Worm (Caenorhabditis elegans): ENCODE data around the gene ggtb-1.

Gene ggtb-1

DNA sequence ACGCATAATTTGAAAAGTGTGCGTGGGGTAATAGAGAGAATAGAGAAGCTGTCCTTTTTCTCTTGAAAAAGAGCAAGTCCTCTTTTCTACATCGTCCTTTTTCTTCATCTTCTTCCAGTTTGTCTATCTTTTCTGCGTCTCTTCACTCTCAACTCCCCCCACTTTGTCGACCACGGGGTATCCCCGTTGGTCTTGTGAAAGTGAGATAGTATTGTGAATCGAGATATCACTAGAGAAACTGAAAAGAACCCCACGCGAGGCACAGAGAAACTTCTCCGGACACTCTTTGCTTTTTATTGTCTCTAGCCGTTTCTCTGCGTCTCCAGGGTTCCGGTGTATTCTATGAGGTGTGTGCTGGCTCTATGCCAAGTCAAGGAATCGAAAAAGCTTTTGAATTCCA is 22.1 kb downstream of the ggtb-1 start (continued):
- TF ChIP-seq ceh-32 (tag; optimal IDR thresholded peaks at IDR 0.05; ENCODE audit: poor library complexity) (peak; percentile 43), nhr-76 (tag; optimal IDR thresholded peaks at IDR 0.05) (peak; percentile 54), fos-1 (tag; optimal IDR thresholded peaks at IDR 0.05) (peak; percentile 57)

DNA sequence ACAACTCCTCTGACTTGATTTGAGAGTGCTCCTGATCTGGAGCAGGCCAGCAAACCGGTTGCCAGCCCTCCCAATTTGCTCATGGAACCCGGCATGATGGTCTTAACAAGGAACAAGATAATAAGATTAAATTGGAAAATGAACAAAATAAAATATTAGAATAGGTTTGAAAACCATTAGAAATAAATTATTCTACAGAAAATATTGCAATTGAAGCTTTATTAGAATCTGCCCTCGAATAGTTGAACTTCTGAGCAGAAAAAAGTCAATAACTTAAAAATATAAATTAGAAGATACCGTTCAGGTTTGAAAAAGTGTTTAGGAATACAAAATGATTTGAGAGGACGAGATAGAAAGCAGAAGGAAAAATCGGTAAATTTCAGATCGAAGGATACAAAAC is 25.1 kb downstream of the ggtb-1 start, which contains the start of gene nuo-4:
Gene nuo-4 (minus strand): TSS at position 101 of the 400 bp plus-strand sequence.
- TF ChIP-seq spr-1 (tag; optimal IDR thresholded peaks at IDR 0.05), result no peak
- TF ChIP-seq ama-1 (optimal IDR thresholded peaks at IDR 0.05), result peak; percentile 28
- TF ChIP-seq pqm-1 (tag; optimal IDR thresholded peaks at IDR 0.05), result no peak
- no peak for TF ChIP-seq tra-1 (GFP tag; IDR thresholded peaks at IDR 0.05)
- TF ChIP-seq F49E8.2 (tag; optimal IDR thresholded peaks at IDR 0.05; ENCODE audit: borderline replicate concordance), result no peak
- TF ChIP-seq nhr-237 (tag; optimal IDR thresholded peaks at IDR 0.05), result no peak
- TF ChIP-seq T26A8.4 (GFP tag; IDR thresholded peaks at IDR 0.05), result no peak
- TF ChIP-seq dve-1 (tag; optimal IDR thresholded peaks at IDR 0.05; ENCODE audit: insufficient read depth), result no peak

DNA sequence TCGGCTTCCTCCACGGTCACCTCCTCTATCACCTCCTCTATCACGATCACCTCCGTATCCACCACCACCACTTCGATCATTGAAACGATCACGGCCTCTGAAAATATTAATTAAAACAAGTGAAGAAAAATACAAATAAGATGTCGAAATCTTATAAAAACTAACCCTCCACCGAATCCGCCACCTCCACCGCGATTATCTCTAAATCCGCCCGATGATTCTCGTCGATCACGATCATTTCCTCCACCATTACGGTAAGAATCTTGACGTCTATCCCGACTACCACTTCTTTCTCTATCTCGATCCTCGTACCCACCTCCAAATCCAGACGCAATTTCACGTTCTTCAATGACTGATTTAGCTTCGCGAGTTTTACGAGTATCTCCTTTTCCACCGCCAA is 25.7 kb downstream of the ggtb-1 start:
- no peak for TF ChIP-seq gei-8 (GFP tag; optimal IDR thresholded peaks at IDR 0.05)
- peak in 1 of 2 experiments; percentile 64 for TF ChIP-seq unc-62 (GFP tag; optimal IDR thresholded peaks at IDR 0.05 in 1 of 2)
- TF ChIP-seq unc-62 (tag; optimal IDR thresholded peaks at IDR 0.05), result no peak
- peak; percentile 66 for TF ChIP-seq aha-1 (tag)

DNA sequence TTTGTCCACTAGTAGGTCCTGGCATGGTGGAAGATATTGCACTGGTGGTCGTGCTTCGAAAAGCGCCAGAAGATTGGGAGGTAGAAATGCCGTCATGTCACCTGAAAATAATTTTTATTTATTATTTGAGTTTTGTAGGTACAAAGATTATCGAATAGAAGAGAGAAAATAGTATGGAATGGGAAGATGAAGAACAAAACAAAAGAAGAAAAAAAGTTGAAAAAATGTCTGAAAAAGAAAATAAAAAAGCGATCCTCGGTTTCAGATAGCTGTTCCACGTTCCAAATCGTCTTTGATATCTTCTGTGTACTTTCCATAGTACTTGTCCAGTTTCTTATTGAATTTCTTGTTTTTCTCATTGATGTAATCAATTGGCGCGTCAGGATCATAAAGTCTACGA is 27.5 kb downstream of the ggtb-1 start, which contains the start of gene rnp-7:
Gene rnp-7 (minus strand): TSS at position 101 of the 400 bp plus-strand sequence.
- TF ChIP-seq daf-12 (tag; optimal IDR thresholded peaks at IDR 0.05) (no peak), hif-1 (tag; optimal IDR thresholded peaks at IDR 0.05) (no peak), madf-9 (GFP tag; conservative IDR thresholded peaks at IDR 0.05) (no peak), nhr-42 (GFP tag; IDR thresholded peaks at IDR 0.05) (no peak), D1046.2 (GFP tag; IDR thresholded peaks at IDR 0.05) (no peak), ama-1 (optimal IDR thresholded peaks at IDR 0.05) (no peak), unc-130 (GFP tag; optimal IDR thresholded peaks at IDR 0.05) (no peak), mdl-1 (tag; optimal IDR thresholded peaks at IDR 0.05) (no peak), aly-2 (tag; optimal IDR thresholded peaks at IDR 0.05) (no peak), hlh-11 (tag; optimal IDR thresholded peaks at IDR 0.05) (no peak), ztf-7 (tag; optimal IDR thresholded peaks at IDR 0.05) (no peak), duxl-1 (tag; optimal IDR thresholded peaks at IDR 0.05; ENCODE audit: poor library complexity) (no peak), mes-2 (tag; optimal IDR thresholded peaks at IDR 0.05; ENCODE audit: poor library complexity, severe bottlenecking) (no peak), nhr-237 (tag; optimal IDR thresholded peaks at IDR 0.05) (no peak), nhr-102 (tag; optimal IDR thresholded peaks at IDR 0.05) (no peak), dpl-1 (GFP tag; optimal IDR thresholded peaks at IDR 0.05) (no peak), rbr-2 (tag; optimal IDR thresholded peaks at IDR 0.05) (no peak), Y5F2A.4 (GFP tag; optimal IDR thresholded peaks at IDR 0.05) (no peak)

DNA sequence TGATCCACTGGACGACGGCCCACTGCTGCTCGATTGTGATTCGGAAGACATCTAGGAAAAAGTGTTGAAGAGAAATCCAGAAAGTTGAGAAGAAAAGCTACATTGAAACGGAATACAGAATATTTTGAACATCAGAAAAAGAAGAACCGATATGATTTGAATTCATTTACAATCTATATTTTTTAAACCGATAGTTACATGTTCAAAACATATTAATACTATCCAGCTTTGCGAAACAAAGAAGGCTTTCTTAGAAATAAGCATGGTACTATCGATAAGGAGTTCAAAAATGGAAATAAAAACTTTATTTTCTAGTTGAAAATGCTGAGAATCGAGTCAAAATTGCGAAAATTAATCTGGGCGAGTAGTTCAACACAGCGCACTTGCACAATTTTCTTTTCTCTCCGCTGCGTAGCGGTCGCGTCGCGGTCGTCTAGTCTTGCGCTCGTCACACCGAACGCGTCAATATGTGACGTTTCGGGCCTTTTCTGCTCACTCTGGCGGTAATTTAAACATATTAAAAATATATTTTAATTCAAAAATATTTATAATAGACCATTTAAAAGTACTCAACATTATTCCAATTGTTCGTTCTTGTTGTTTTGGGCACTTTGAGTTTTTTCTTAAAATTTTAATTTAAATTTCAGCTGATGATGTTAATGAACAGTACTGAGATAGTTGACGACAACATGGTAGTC is 28.6 kb downstream of the ggtb-1 start, which contains the start of the genes syf-2 and K04G7.1:
Gene syf-2 (minus strand): TSS at position 51 of the 698 bp plus-strand sequence.
Gene K04G7.1 (plus strand): TSS at position 648 of the 698 bp plus-strand sequence.
- no peak for TF ChIP-seq egl-27 (tag; optimal IDR thresholded peaks at IDR 0.05)
- TF ChIP-seq lin-38 (GFP tag; IDR thresholded peaks at IDR 0.05), result peak; percentile 91
- 0 out of 2 replicates have a peak, but pooled peaks have one; percentile 57 for TF ChIP-seq tra-1 (GFP tag; IDR thresholded peaks at IDR 0.05)
- TF ChIP-seq rbr-2 (tag; optimal IDR thresholded peaks at IDR 0.05), result peak; percentile 87
- TF ChIP-seq fos-1 (tag; optimal IDR thresholded peaks at IDR 0.05), result no peak
- no peak for TF ChIP-seq F26F4.8 (GFP tag; conservative IDR thresholded peaks at IDR 0.05)
- TF ChIP-seq dpl-1 (GFP tag; optimal IDR thresholded peaks at IDR 0.05), result peak; percentile 95
- no peak for TF ChIP-seq aly-2 (tag; optimal IDR thresholded peaks at IDR 0.05)
- 0 out of 2 replicates have a peak, but pooled peaks have one; percentile 37 for TF ChIP-seq Y48G9A.11 (GFP tag; IDR thresholded peaks at IDR 0.05)
- no peak for TF ChIP-seq gei-8 (GFP tag; optimal IDR thresholded peaks at IDR 0.05)
- no peak for TF ChIP-seq ZK337.2 (GFP tag; IDR thresholded peaks at IDR 0.05)
- TF ChIP-seq dmd-8 (GFP tag; IDR thresholded peaks at IDR 0.05), result no peak
- TF ChIP-seq ztf-7 (tag; optimal IDR thresholded peaks at IDR 0.05), result peak; percentile 17
- peak; percentile 35; the same call in 1 of the 2 replicates for TF ChIP-seq D1046.2 (GFP tag; IDR thresholded peaks at IDR 0.05)
- TF ChIP-seq daf-12 (tag; optimal IDR thresholded peaks at IDR 0.05), result no peak
- TF ChIP-seq lsy-2 (tag; optimal IDR thresholded peaks at IDR 0.05), result peak; percentile 47 to 96
- TF ChIP-seq hmg-1.1 (GFP tag; IDR thresholded peaks at IDR 0.05), result peak; percentile 83
- no peak for TF ChIP-seq Y5F2A.4 (GFP tag; optimal IDR thresholded peaks at IDR 0.05)
- TF ChIP-seq F44E2.7 (GFP tag; IDR thresholded peaks at IDR 0.05), result no peak
- TF ChIP-seq snpc-1.2 (GFP tag; IDR thresholded peaks at IDR 0.05), result no peak
- TF ChIP-seq attf-4 (tag; optimal IDR thresholded peaks at IDR 0.05), result no peak
- no peak for TF ChIP-seq ceh-82 (tag; optimal IDR thresholded peaks at IDR 0.05)

All from whole organism, L4 larva.